Worm (Caenorhabditis elegans) whole organism, L4/young adult: Measurements from ENCODE around the gene Y60A9A.1.

Experiments
- W03F9.2 ChIP-seq: fragments of 150-350 bp; optimal IDR thresholded peaks from 2 replicates; lab custom pipeline; 2014; ENCODE audit warnings: missing biosample characterization, missing genetic modification characterization
- dao-5 ChIP-seq: sonication (generic microtip); optimal IDR thresholded peaks from 2 replicates; lab custom pipeline; 2016; ENCODE audit warnings: missing genotype, missing genetic modification characterization, moderate library complexity, missing compliant biosample characterization
- him-1 ChIP-seq: sonication (generic microtip); optimal IDR thresholded peaks from 2 replicates; lab custom pipeline; 2016; ENCODE audit warnings: missing genotype, missing genetic modification reagents, missing genetic modification characterization, missing compliant biosample characterization

ce11 chrX:14340381-14340780, 36.7 kb downstream of the Y60A9A.1 start, which contains the start of gene sel-7:
- TF ChIP-seq him-1 (tag; lab: Kevin White, UChicago), result no peak
- no peak for TF ChIP-seq W03F9.2 (tag; lab: Kevin White, UChicago)
- TF ChIP-seq dao-5 (tag; lab: Kevin White, UChicago), result no peak
